Fruit fly (Drosophila melanogaster) whole organism, pupa: Measurements from ENCODE around the gene Ufd4.

Experiments
- CG13204 ChIP-seq: fragments of 200-800 bp; sonication (Bioruptor generic); optimal IDR thresholded peaks from 2 replicates; lab custom pipeline; 2018; ENCODE audit warnings: missing biosample characterization, mild to moderate bottlenecking, missing genetic modification characterization, moderate library complexity
- CG15710 ChIP-seq: fragments of 200-800 bp; sonication (Bioruptor generic); optimal IDR thresholded peaks from 2 replicates; lab custom pipeline; 2018; ENCODE audit warnings: missing biosample characterization, mild to moderate bottlenecking, missing genetic modification characterization, moderate library complexity
- CG17806 ChIP-seq: fragments of 200-800 bp; sonication (Bioruptor generic); optimal IDR thresholded peaks from 2 replicates; lab custom pipeline; 2018; ENCODE audit warnings: missing biosample characterization, mild to moderate bottlenecking, missing genetic modification characterization, moderate library complexity
- CG32121 ChIP-seq: fragments of 200-800 bp; sonication (Bioruptor generic); IDR thresholded peaks from 2 replicates; pipeline ENCODE4 v1.3.6; 2022; ENCODE audit warnings: missing biosample characterization, missing genetic modification characterization
- CG34367 ChIP-seq: fragments of 200-800 bp; sonication (Bioruptor generic); optimal IDR thresholded peaks from 2 replicates; lab custom pipeline; 2018; ENCODE audit warnings: missing biosample characterization, mild to moderate bottlenecking, missing genetic modification characterization
- CG8159 ChIP-seq: fragments of 200-800 bp; sonication (Bioruptor generic); optimal IDR thresholded peaks from 3 replicates; lab custom pipeline; 2018; ENCODE audit warnings: missing biosample characterization, mild to moderate bottlenecking, missing genetic modification characterization, moderate library complexity
- CG8301 ChIP-seq: fragments of 200-800 bp; sonication (Bioruptor generic); optimal IDR thresholded peaks from 2 replicates; lab custom pipeline; 2018; ENCODE audit warnings: missing biosample characterization, mild to moderate bottlenecking, missing genetic modification characterization
- CG9948 ChIP-seq: fragments of 200-800 bp; sonication (Bioruptor generic); optimal IDR thresholded peaks from 2 replicates; lab custom pipeline; 2018; ENCODE audit warnings: missing biosample characterization, mild to moderate bottlenecking, missing genetic modification characterization, moderate library complexity
- EcR ChIP-seq: fragments of 200-800 bp; sonication (Bioruptor generic); optimal IDR thresholded peaks from 3 replicates; lab custom pipeline; 2019; ENCODE audit warnings: missing biosample characterization, missing genetic modification characterization, mild to moderate bottlenecking, moderate library complexity, missing genetic modification reagents
- Ets98B ChIP-seq: fragments of 200-800 bp; sonication (Bioruptor generic); IDR thresholded peaks from 2 replicates; pipeline ENCODE4 v1.3.6; 2022; ENCODE audit warnings: missing biosample characterization, missing genetic modification characterization
- Pif1B ChIP-seq: fragments of 200-800 bp; sonication (Bioruptor generic); optimal IDR thresholded peaks from 3 replicates; lab custom pipeline; 2016; ENCODE audit warnings: missing biosample characterization, missing genetic modification characterization
- Snoo ChIP-seq: fragments of 200-800 bp; sonication (Bioruptor generic); optimal IDR thresholded peaks from 3 replicates; lab custom pipeline; 2017; ENCODE audit warnings: missing biosample characterization, mild to moderate bottlenecking, missing genetic modification characterization, inconsistent platforms
- rn ChIP-seq: fragments of 200-800 bp; sonication (Bioruptor generic); IDR thresholded peaks from 2 replicates; pipeline ENCODE4 v1.3.6; 2022; ENCODE audit warnings: missing biosample characterization, missing genetic modification characterization

DNA sequence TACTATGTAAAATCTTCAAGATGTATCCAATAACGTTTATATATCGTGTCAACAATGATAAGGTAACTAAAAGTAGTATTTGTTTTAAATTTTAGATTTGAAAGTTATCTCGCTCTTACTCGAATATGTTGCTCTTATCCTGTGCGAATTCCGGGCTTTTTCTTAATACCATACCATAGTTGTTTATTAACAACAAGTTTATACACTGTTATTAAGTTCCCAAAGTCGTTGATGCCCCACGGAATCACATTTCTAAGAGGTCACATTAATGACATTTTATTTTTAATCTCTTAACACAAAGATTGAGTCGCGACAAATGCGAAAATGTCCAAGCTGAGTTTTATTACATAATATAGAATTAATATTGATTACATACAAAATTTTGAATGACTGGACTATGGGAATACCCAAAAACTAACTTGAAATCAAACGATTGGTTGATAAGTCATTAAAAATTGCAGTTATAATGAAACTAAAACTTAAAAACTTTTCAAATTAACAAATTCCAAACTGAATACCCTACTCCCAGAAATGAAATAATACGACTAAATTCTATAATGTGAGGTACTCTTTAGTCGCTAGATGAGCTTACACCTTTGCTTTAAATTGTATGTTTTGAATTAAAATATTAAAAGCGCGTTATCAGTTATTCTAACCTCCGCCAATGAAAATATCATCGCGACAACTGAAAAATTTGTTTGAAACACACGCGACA is 30.8 kb upstream of the Ufd4 start, which contains the start of gene CG5381:
- no peak for TF ChIP-seq CG34367 (tag; lab: Kevin White, UChicago)
- no peak for TF ChIP-seq CG9948
- TF ChIP-seq CG15710 (tag; lab: Kevin White, UChicago), result no peak
- no peak for TF ChIP-seq CG8301 (tag; lab: Kevin White, UChicago)
- no peak for TF ChIP-seq CG13204 (GFP tag; lab: Kevin White, UChicago)
- no peak for TF ChIP-seq CG17806
- no peak for TF ChIP-seq EcR (GFP tag; lab: Kevin White, UChicago)
- TF ChIP-seq Pif1B, result no peak
- TF ChIP-seq Ets98B (GFP tag; lab: Robert Waterston, UW), result no peak
- no peak for TF ChIP-seq rn
- TF ChIP-seq CG8159 (tag; lab: Kevin White, UChicago), result no peak
- TF ChIP-seq Snoo (tag; lab: Kevin White, UChicago), result no peak
- TF ChIP-seq CG32121 (GFP tag; lab: Robert Waterston, UW), result no peak
